Worm (Caenorhabditis elegans) whole organism, L4 larva: Measurements from ENCODE around the gene dmd-10.

Experiments
- F49E8.2 ChIP-seq: sonication (generic microtip); optimal IDR thresholded peaks from 2 replicates; lab custom pipeline; 2016; ENCODE audit warnings: missing compliant biosample characterization, mild to moderate bottlenecking, missing genetic modification characterization, borderline replicate concordance
- R02D3.7 ChIP-seq: fragments of 150-350 bp; sonication (generic microtip); optimal IDR thresholded peaks from 3 replicates; lab custom pipeline; 2014; ENCODE audit warnings: missing biosample characterization, missing genetic modification characterization
- T26A8.4 ChIP-seq: fragments of 200-800 bp; sonication (Bioruptor generic); IDR thresholded peaks from 2 replicates; pipeline ENCODE4 v1.3.6; 2022; ENCODE audit warnings: missing genetic modification characterization, missing compliant biosample characterization
- Y48G9A.11 ChIP-seq: fragments of 200-800 bp; sonication (Bioruptor generic); IDR thresholded peaks from 2 replicates; pipeline ENCODE4 v1.3.6; 2022; ENCODE audit warnings: missing genetic modification reagents, missing genetic modification characterization, missing compliant biosample characterization
- Y5F2A.4 ChIP-seq: fragments of 200-800 bp; sonication (Bioruptor generic); optimal IDR thresholded peaks from 2 replicates; lab custom pipeline; 2018; ENCODE audit warnings: mild to moderate bottlenecking, missing genetic modification characterization, missing compliant biosample characterization
- ZK337.2 ChIP-seq: fragments of 200-800 bp; sonication (Bioruptor generic); IDR thresholded peaks from 2 replicates; pipeline ENCODE4 v1.3.6; 2022; ENCODE audit warnings: missing genetic modification reagents, missing genetic modification characterization, missing compliant biosample characterization
- aha-1 ChIP-seq: fragments of 150-350 bp; peaks from one replicate; lab custom pipeline; 2014; ENCODE audit warnings: missing biosample characterization, missing genetic modification characterization
- ceh-44 ChIP-seq: fragments of 200-800 bp; sonication (Bioruptor generic); IDR thresholded peaks from 2 replicates; pipeline ENCODE4 v1.3.6; 2022; ENCODE audit warnings: missing genetic modification reagents, missing genetic modification characterization, missing compliant biosample characterization
- ceh-62 ChIP-seq: sonication (generic microtip); optimal IDR thresholded peaks from 2 replicates; lab custom pipeline; 2017; ENCODE audit warnings: missing biosample characterization, missing genetic modification characterization
- ceh-82 ChIP-seq: sonication (generic microtip); optimal IDR thresholded peaks from 2 replicates; lab custom pipeline; 2017; ENCODE audit warnings: missing biosample characterization, missing genetic modification characterization
- daf-16 ChIP-seq, 3 experiments: sonication (generic microtip); optimal IDR thresholded peaks; 2 replicates each; lab custom pipeline; 2016 to 2017; ENCODE audit warnings: missing genetic modification characterization in 3 of 3, missing genetic modification reagents in 3 of 3, mild to moderate bottlenecking in 2 of 3, missing compliant biosample characterization in 2 of 3, missing biosample characterization in 1 of 3, moderate library complexity in 1 of 3
- egl-43 ChIP-seq: fragments of 200-800 bp; sonication (Bioruptor generic); IDR thresholded peaks from 2 replicates; pipeline ENCODE4 v1.3.6; 2022; ENCODE audit warnings: missing genetic modification reagents, missing genetic modification characterization, missing compliant biosample characterization
- fos-1 ChIP-seq: fragments of 150-350 bp; optimal IDR thresholded peaks from 2 replicates; lab custom pipeline; 2014; ENCODE audit warnings: missing biosample characterization, missing genetic modification characterization
- gei-8 ChIP-seq: fragments of 200-800 bp; sonication (Bioruptor generic); optimal IDR thresholded peaks from 2 replicates; lab custom pipeline; 2018; ENCODE audit warnings: mild to moderate bottlenecking, missing genetic modification characterization, missing compliant biosample characterization
- hif-1 ChIP-seq, 2 experiments: sonication (generic microtip); optimal IDR thresholded peaks; 2 replicates each; lab custom pipeline; 2016 to 2017; ENCODE audit warnings: missing compliant biosample characterization in 2 of 2, missing genetic modification characterization in 2 of 2, missing genetic modification reagents in 2 of 2, missing genotype in 2 of 2, mild to moderate bottlenecking in 1 of 2
- lim-7 ChIP-seq: fragments of 200-800 bp; sonication (Bioruptor generic); IDR thresholded peaks from 2 replicates; pipeline ENCODE4 v1.3.6; 2022; ENCODE audit warnings: missing genetic modification characterization, missing compliant biosample characterization
- lin-15B ChIP-seq: fragments of 150-350 bp; sonication (generic microtip); optimal IDR thresholded peaks from 3 replicates; lab custom pipeline; 2014; ENCODE audit warnings: missing biosample characterization, missing genetic modification characterization
- lin-38 ChIP-seq: fragments of 200-800 bp; sonication (Bioruptor generic); IDR thresholded peaks from 2 replicates; pipeline ENCODE4 v1.3.6; 2022; ENCODE audit warnings: missing genetic modification reagents, missing genetic modification characterization, missing compliant biosample characterization
- lin-39 ChIP-seq: fragments of 150-350 bp; optimal IDR thresholded peaks from 2 replicates; lab custom pipeline; 2014; ENCODE audit warnings: missing biosample characterization, missing genetic modification reagents, missing genetic modification characterization
- madf-5 ChIP-seq, 2 experiments: fragments of 200-800 bp; sonication (Bioruptor generic); IDR thresholded peaks; 2 replicates each; pipeline ENCODE4 v1.3.6; 2022; ENCODE audit warnings: missing compliant biosample characterization in 2 of 2, missing genetic modification characterization in 2 of 2
- madf-9 ChIP-seq: fragments of 200-800 bp; sonication (Bioruptor generic); conservative IDR thresholded peaks from 2 replicates; pipeline ENCODE4 v1.3.6; 2022; ENCODE audit warnings: missing genetic modification reagents, missing genetic modification characterization, missing compliant biosample characterization
- mdt-29 ChIP-seq: fragments of 200-800 bp; sonication (Bioruptor generic); IDR thresholded peaks from 2 replicates; pipeline ENCODE4 v1.3.6; 2022; ENCODE audit warnings: missing genetic modification reagents, missing genetic modification characterization, missing compliant biosample characterization
- nhr-10 ChIP-seq: fragments of 150-350 bp; optimal IDR thresholded peaks from 2 replicates; lab custom pipeline; 2014; ENCODE audit warnings: missing biosample characterization, missing genetic modification characterization
- nhr-102 ChIP-seq: sonication (generic microtip); optimal IDR thresholded peaks from 2 replicates; lab custom pipeline; 2016; ENCODE audit warnings: mild to moderate bottlenecking, missing genetic modification characterization, moderate library complexity, missing compliant biosample characterization
- nhr-25 ChIP-seq: sonication (generic microtip); optimal IDR thresholded peaks from 2 replicates; lab custom pipeline; 2017; ENCODE audit warnings: missing genetic modification characterization, mild to moderate bottlenecking, missing compliant biosample characterization, antibody characterized with exemption, moderate library complexity, borderline replicate concordance; ENCODE audit not compliant: insufficient read depth
- nhr-42 ChIP-seq: fragments of 200-800 bp; sonication (Bioruptor generic); IDR thresholded peaks from 2 replicates; pipeline ENCODE4 v1.3.6; 2022; ENCODE audit warnings: missing genetic modification characterization, missing compliant biosample characterization
- nhr-48 ChIP-seq: sonication (generic microtip); optimal IDR thresholded peaks from 2 replicates; lab custom pipeline; 2016; ENCODE audit warnings: mild to moderate bottlenecking, missing genetic modification characterization, missing compliant biosample characterization
- nhr-77 ChIP-seq: fragments of 150-350 bp; optimal IDR thresholded peaks from 2 replicates; lab custom pipeline; 2014; ENCODE audit warnings: missing biosample characterization, missing genetic modification characterization
- pqm-1 ChIP-seq: sonication (generic microtip); optimal IDR thresholded peaks from 2 replicates; lab custom pipeline; 2017; ENCODE audit warnings: missing biosample characterization, missing genetic modification characterization
- tra-1 ChIP-seq: fragments of 200-800 bp; sonication (Bioruptor generic); IDR thresholded peaks from 2 replicates; pipeline ENCODE4 v1.3.6; 2022; ENCODE audit warnings: missing genetic modification reagents, missing genetic modification characterization, missing compliant biosample characterization
- unc-62 ChIP-seq, 3 experiments: fragments of 150-350 bp in 1 of 3; sonication (generic microtip); optimal IDR thresholded peaks in 2 of 3; peaks in 1 of 3; 1 replicate in 1 of 3; 2 replicates in 2 of 3; lab custom pipeline; 2014 to 2017; ENCODE audit warnings: missing biosample characterization in 3 of 3, missing genetic modification characterization in 3 of 3, missing genetic modification reagents in 3 of 3, missing genotype in 1 of 3
- vab-7 ChIP-seq: fragments of 200-800 bp; sonication (Bioruptor generic); IDR thresholded peaks from 2 replicates; pipeline ENCODE4 v1.3.6; 2022; ENCODE audit warnings: missing genetic modification reagents, missing genetic modification characterization, missing compliant biosample characterization
- zip-2 ChIP-seq: fragments of 150-350 bp; optimal IDR thresholded peaks from 2 replicates; lab custom pipeline; 2014; ENCODE audit warnings: missing biosample characterization, missing genetic modification characterization
- ztf-11 ChIP-seq: fragments of 150-350 bp; optimal IDR thresholded peaks from 2 replicates; lab custom pipeline; 2014; ENCODE audit warnings: missing biosample characterization, missing genetic modification characterization

Gene dmd-10

ce11 chrV:13197823-13198222 is 38.6 kb downstream of the dmd-10 start, which contains the start of gene F57B1.9:
Gene F57B1.9 (minus strand): TSS chrV:13197923.
- TF ChIP-seq nhr-10 (tag; lab: Kevin White, UChicago) (peak; percentile 28), T26A8.4 (GFP tag; lab: Robert Waterston, UW) (peak; percentile 19; the same call in 1 of the 2 replicates), lim-7 (GFP tag; lab: Robert Waterston, UW) (no peak)

- no peak for TF ChIP-seq tra-1 (GFP tag; lab: Robert Waterston, UW)
- TF ChIP-seq lin-39 (tag; lab: Kevin White, UChicago), result no peak
- TF ChIP-seq aha-1, result no peak
- TF ChIP-seq ZK337.2 (GFP tag; lab: Robert Waterston, UW), result no peak
- TF ChIP-seq nhr-77, result no peak
- TF ChIP-seq ztf-11 (tag; lab: Kevin White, UChicago), result no peak
- TF ChIP-seq zip-2 (tag; lab: Kevin White, UChicago), result no peak
- TF ChIP-seq pqm-1 (tag; lab: Kevin White, UChicago), result no peak
- TF ChIP-seq lin-38, result no peak
- no peak for TF ChIP-seq nhr-102 (tag; lab: Kevin White, UChicago)
- no peak for TF ChIP-seq nhr-42 (GFP tag; lab: Robert Waterston, UW)
- no peak for TF ChIP-seq Y5F2A.4 (GFP tag; lab: Kevin White, UChicago)
- TF ChIP-seq gei-8 (GFP tag; lab: Kevin White, UChicago), result no peak
- no peak for TF ChIP-seq daf-16 (GFP tag; optimal IDR thresholded peaks at IDR 0.05; lab: Kevin White, UChicago)
- TF ChIP-seq daf-16 (tag; optimal IDR thresholded peaks at IDR 0.05; lab: Kevin White, UChicago), result no peak
- TF ChIP-seq madf-9 (GFP tag; lab: Robert Waterston, UW), result no peak
- no peak for TF ChIP-seq ceh-62 (tag; lab: Kevin White, UChicago)
- TF ChIP-seq fos-1 (tag; lab: Kevin White, UChicago), result no peak
- no peak for TF ChIP-seq R02D3.7 (tag; lab: Kevin White, UChicago)
- TF ChIP-seq unc-62 (GFP tag; optimal IDR thresholded peaks at IDR 0.05 in 1 of 2; lab: Kevin White, UChicago), result no peak
- TF ChIP-seq unc-62 (tag; optimal IDR thresholded peaks at IDR 0.05; lab: Kevin White, UChicago), result no peak
- TF ChIP-seq nhr-48, result no peak
- TF ChIP-seq, all 104 proteins: peak for 0
Observed at ce11 chrV:13195548-13195947, 40.9 kb downstream of the dmd-10 start, which contains the start of gene F57B1.1. Gene F57B1.1 (minus strand): TSS chrV:13195648.

ce11 chrV:13193488-13194042 is 42.8 kb downstream of the dmd-10 start, which contains the start of gene sun-1:
Gene sun-1 (minus strand): TSS chrV:13193538.
- TF ChIP-seq madf-5 (GFP tag; IDR thresholded peaks at IDR 0.05; lab: Robert Waterston, UW), result no peak
- 0 out of 2 replicates have a peak, but pooled peaks have one; percentile 21 for TF ChIP-seq Y48G9A.11

ce11 chrV:13185384-13185783 is 51.0 kb downstream of the dmd-10 start, which contains the start of gene sri-6:
Gene sri-6 (plus strand): TSS chrV:13185684.
- TF ChIP-seq mdt-29 (GFP tag; lab: Robert Waterston, UW) (no peak), vab-7 (GFP tag; lab: Robert Waterston, UW) (no peak), hif-1 (tag; optimal IDR thresholded peaks at IDR 0.05; lab: Kevin White, UChicago) (no peak), egl-43 (GFP tag; lab: Robert Waterston, UW) (no peak), lin-15B (no peak), ceh-82 (tag; lab: Kevin White, UChicago) (no peak), nhr-77 (no peak), F49E8.2 (tag; lab: Kevin White, UChicago) (no peak), ceh-44 (GFP tag; lab: Robert Waterston, UW) (no peak), nhr-25 (no peak), ceh-62 (tag; lab: Kevin White, UChicago) (no peak), lim-7 (GFP tag; lab: Robert Waterston, UW) (no peak)
- TF ChIP-seq, all 104 proteins: peak for 0
